Worm (Caenorhabditis elegans): ENCODE measurements around the gene nhr-1.

Gene nhr-1

DNA sequence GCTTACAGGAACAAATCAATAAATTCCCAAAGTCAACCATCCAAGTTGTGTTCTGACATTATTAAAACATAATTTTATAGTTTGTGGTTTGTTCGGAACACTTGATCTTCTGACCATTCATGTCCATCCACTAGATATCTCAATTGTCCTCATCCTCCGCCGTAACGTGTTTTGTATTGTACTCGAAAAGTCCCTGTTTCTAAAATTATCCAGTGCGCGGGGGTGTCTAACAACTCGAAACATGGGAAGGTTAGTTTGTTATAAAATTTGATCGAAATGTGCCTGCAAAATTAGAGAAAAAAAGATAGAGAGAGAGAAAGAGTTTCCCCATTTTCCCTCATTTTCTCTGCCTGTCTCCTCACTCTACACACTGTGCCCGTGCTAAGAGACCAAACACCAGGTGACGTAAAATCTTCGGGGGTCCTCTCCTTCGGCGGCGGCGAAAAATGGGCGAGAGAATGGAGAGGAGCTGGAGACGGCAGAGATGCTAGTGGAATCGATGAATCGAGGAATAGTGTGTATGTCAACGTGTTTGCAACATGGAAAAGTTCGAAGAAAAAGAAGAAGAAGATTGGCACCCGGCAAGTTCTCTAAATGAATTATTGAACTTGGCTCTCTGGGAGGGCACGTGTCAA is 8.2 kb upstream of the nhr-1 start (continued):
- TF ChIP-seq him-1 (tag; optimal IDR thresholded peaks at IDR 0.05) (no peak), madf-10 (tag; optimal IDR thresholded peaks at IDR 0.05) (peak; percentile 66), lsl-1 (GFP tag; optimal IDR thresholded peaks at IDR 0.05) (no peak), ceh-79 (tag; optimal IDR thresholded peaks at IDR 0.05) (no peak)

DNA sequence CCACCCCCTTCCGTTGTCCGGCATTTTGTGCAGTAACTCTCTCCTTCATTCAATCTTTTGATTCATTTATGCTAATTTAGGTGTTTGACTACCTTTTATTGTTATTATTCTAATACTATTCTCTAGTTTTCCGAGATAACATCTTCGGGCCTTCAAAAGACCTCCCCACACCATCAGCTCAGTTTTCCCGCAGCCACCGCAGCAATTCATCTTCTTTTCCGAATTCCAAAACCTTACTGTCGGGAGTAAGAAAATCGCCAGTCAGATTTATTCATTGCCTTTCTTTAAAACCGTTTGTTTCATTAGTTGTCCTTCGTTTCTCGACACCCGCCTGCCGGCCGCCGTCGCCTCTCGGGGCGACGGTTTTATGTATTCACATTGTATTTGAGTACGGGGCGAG is 5.7 kb upstream of the nhr-1 start:
- TF ChIP-seq zfh-2 (GFP tag; conservative IDR thresholded peaks at IDR 0.05) (0 out of 2 replicates have a peak, but pooled peaks have one; percentile 35), tbx-9 (tag; optimal IDR thresholded peaks at IDR 0.05; ENCODE audit: borderline replicate concordance) (no peak), sptf-2 (GFP tag; optimal IDR thresholded peaks at IDR 0.05) (no peak)

DNA sequence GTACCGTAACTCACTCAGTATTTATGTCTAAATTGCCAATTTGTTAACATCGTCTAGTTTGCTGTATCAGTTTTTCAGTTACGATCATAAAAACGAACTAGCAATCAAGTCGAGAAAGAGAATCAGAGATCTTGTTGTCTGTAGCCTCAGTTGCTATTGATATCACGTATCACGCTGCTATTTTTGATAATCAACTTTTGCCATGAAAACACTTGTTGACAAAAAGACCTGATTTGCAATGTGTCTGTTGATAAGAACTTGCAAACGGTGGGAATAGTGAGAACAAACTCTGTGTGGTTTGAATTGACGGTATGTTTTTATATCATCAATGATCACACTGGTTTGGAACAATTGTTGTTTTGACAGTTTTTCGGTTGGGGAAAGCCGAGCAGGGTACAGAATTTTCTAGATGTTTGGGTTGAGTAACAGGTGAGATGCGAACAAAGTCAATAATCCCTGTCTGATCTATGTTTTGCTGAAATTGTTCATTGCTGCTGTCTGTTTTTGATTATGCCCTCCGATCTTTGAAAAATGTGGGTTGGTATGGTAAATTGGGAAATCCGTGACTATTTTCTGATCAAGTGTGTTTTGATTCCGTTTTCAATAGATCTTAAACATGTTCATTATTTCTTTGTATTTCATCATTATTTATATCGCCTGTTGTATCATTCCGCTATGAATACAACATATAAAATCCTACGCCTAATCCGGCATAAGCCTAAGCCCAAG is 4.7 kb upstream of the nhr-1 start:
- TF ChIP-seq pha-4 (tag; optimal IDR thresholded peaks at IDR 0.05): peak; percentile 60
- peak; percentile 73 for TF ChIP-seq nhr-80 (tag; optimal IDR thresholded peaks at IDR 0.05)
- no peak for TF ChIP-seq hlh-26 (GFP tag; conservative IDR thresholded peaks at IDR 0.05)

DNA sequence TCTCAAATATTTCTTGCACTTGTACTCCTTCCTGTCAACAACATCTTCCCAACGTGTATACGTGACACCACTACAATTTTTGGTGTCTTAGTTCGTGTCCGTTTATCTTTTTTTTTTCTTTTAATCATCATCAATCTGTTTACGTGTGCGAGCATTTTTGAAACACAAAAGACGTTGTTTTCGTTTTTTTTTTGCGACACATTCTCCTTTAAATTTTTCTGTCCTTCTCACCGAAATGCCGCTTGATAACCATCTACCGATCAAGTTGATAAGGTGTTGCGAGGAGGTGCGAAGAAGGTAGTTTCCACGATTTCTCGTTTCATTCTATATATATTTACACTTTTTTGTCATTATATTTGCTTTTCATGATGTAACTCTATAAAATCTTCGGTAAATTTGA is 3.3 kb upstream of the nhr-1 start:
- no peak for TF ChIP-seq ztf-22 (GFP tag; optimal IDR thresholded peaks at IDR 0.05)
- no peak for TF ChIP-seq lsl-1 (GFP tag; optimal IDR thresholded peaks at IDR 0.05)
- TF ChIP-seq gei-17 (GFP tag; optimal IDR thresholded peaks at IDR 0.05): no peak
- TF ChIP-seq ztf-3 (GFP tag; optimal IDR thresholded peaks at IDR 0.05): no peak
- TF ChIP-seq nhr-80 (tag; optimal IDR thresholded peaks at IDR 0.05): peak; percentile 50
- no peak for TF ChIP-seq let-607 (tag; optimal IDR thresholded peaks at IDR 0.05)

DNA sequence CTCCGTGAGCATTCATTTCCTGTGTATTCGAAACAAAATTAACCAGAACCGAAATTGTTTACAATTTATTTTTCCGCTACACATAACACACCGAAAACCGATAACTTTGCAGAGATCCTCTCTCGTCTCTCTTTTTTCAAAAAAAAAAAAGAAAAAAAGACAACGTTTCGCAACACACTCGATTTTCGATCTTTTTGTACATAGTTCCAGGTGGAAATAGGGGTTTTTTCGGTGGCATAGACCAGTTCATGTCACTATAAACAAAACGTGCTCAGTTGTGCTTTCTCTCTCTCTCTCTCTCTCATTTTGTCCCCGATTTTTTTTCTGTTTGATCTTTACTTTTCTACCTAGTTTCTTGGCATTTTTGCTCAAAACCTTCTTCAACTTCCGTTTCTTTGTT is 559 bp downstream of the nhr-1 start:
- TF ChIP-seq cebp-1 (GFP tag; IDR thresholded peaks at IDR 0.05) (0 out of 2 replicates have a peak, but pooled peaks have one; percentile 13), cebp-1 (tag; optimal IDR thresholded peaks at IDR 0.05) (peak; percentile 74), dpl-1 (GFP tag; optimal IDR thresholded peaks at IDR 0.05) (no peak), ceh-58 (GFP tag; IDR thresholded peaks at IDR 0.05) (no peak), pha-4 (tag; optimal IDR thresholded peaks at IDR 0.05) (peak; percentile 41)

DNA sequence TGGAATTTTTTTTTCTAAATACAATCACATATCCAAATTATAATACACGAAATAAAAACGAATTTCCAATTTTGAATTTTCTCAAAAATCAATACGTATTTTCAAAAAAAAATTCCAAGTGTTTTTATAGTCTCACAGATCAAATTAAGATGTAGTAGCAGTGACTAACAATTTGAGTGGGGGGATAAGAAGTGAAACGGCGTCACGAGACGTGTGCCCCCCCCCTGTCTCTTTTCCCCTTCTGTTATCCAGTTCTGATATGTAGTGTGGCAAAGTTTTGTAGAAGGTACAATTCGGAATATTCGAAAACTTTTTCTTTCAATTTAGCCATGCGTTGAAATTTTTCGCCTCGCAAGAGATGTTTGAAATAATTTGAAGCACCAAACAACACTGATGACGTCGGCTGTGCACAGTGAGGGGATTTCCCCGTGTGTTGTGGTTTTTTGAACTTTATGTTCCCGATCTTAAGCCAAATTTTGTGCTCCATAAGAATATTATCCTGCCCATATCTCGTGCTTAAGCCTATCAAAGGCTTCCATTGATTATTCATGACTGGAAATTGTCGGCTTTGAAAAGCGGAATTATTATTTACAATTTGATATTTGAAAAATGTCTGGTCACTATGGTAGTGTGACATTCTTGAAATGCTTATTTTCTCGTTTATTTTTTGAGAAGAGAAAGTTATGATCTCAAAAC is 1.5 kb downstream of the nhr-1 start:
- no peak for TF ChIP-seq tlf-1 (GFP tag; optimal IDR thresholded peaks at IDR 0.05)

DNA sequence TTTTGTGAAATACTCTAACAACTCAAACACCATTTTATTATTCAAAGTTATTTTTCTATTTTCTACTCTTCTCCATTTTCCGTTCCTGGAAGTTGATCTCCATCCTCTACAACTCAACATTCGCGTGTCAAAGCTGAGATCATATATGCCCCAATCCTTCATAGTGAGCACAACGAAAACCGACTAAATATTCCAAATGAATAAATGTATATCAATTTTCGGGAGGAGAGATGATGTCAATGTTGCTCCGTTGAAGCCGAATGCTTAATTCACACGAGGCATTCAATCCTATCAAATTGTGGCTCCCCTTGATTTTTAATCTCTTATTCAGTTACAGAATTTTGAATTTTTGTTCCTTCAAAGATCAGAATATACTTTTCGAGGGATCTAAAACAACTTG is 2.6 kb downstream of the nhr-1 start:
- no peak for TF ChIP-seq repo-1 (tag; optimal IDR thresholded peaks at IDR 0.05)
- 0 out of 2 replicates have a peak, but pooled peaks have one; percentile 8 for TF ChIP-seq madf-3 (GFP tag; IDR thresholded peaks at IDR 0.05)

DNA sequence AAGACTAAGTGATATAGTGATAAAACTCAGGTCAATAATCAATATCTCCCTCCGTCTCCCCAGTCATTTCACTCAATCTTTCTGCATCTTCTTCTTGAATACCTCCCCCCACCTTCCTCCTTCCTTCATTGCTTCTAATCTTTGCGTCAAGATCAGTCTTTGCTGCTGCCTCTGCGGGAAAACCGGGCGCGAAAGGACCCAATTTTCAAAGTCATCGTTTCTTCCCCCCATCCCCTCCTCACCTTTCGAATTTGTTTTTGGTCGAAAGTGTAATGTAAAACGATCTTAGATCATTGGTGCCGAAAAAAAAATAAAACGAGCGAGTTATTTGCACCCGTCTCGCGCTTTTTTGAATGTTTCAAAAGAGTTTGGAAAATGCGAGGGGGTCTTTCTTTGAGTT is 3.1 kb downstream of the nhr-1 start:
- TF ChIP-seq cebp-1 (GFP tag; IDR thresholded peaks at IDR 0.05) (no peak), cebp-1 (tag; optimal IDR thresholded peaks at IDR 0.05) (peak; percentile 4), ceh-58 (GFP tag; IDR thresholded peaks at IDR 0.05) (0 out of 2 replicates have a peak, but pooled peaks have one; percentile 46), lin-54 (GFP tag; optimal IDR thresholded peaks at IDR 0.05) (no peak)
